Fruit fly (Drosophila melanogaster) whole organism, embryonic: Measurements from ENCODE around the gene aop.
A peak's percentile ranks its signal among the peaks of the same experiment; 100 is the strongest.

ENCODE experiments used
- CG10366 ChIP-seq: fragments of 200-800 bp; sonication (Bioruptor generic); IDR thresholded peaks from 2 replicates; pipeline ENCODE4 v1.3.6; 2022; ENCODE audit warnings: missing biosample characterization, missing genetic modification characterization
- CG11456 ChIP-seq: fragments of 200-800 bp; sonication (Bioruptor generic); IDR thresholded peaks from 3 replicates; pipeline ENCODE4 v1.3.6; 2022; ENCODE audit warnings: missing biosample characterization, missing genetic modification characterization
- CG15479 ChIP-seq: fragments of 200-800 bp; sonication (Bioruptor generic); optimal IDR thresholded peaks from 3 replicates; lab custom pipeline; 2019; ENCODE audit warnings: missing biosample characterization, mild to moderate bottlenecking, missing genetic modification characterization, moderate library complexity
- CG17612 ChIP-seq: fragments of 200-800 bp; sonication (Bioruptor generic); IDR thresholded peaks from 2 replicates; pipeline ENCODE4 v1.3.6; 2022; ENCODE audit warnings: missing biosample characterization, missing genetic modification characterization
- CG18619 ChIP-seq: fragments of 200-800 bp; sonication (Bioruptor generic); optimal IDR thresholded peaks from 3 replicates; lab custom pipeline; 2017; ENCODE audit warnings: missing biosample characterization, mild to moderate bottlenecking, missing genetic modification characterization
- CG2678 ChIP-seq: fragments of 200-800 bp; sonication (Bioruptor generic); optimal IDR thresholded peaks from 3 replicates; lab custom pipeline; 2019; ENCODE audit warnings: missing biosample characterization, mild to moderate bottlenecking, missing genetic modification characterization, moderate library complexity
- CG3065 ChIP-seq: fragments of 200-800 bp; sonication (Bioruptor generic); optimal IDR thresholded peaks from 2 replicates; lab custom pipeline; 2016; ENCODE audit warnings: missing biosample characterization, missing genetic modification characterization
- CG34376 ChIP-seq: fragments of 200-800 bp; sonication (Bioruptor generic); optimal IDR thresholded peaks from 2 replicates; lab custom pipeline; 2018; ENCODE audit warnings: missing biosample characterization, mild to moderate bottlenecking, missing genetic modification characterization
- CG6175 ChIP-seq: fragments of 200-800 bp; sonication (Bioruptor generic); IDR thresholded peaks from 3 replicates; pipeline ENCODE4 v1.3.6; 2022; ENCODE audit warnings: missing biosample characterization, missing genetic modification characterization
- CG6813 ChIP-seq: fragments of 200-800 bp; sonication (Bioruptor generic); optimal IDR thresholded peaks from 2 replicates; lab custom pipeline; 2017; ENCODE audit warnings: missing biosample characterization, missing genetic modification characterization, mild to moderate bottlenecking, moderate library complexity, missing genetic modification reagents
- CG8388 ChIP-seq: fragments of 200-800 bp; sonication (Bioruptor generic); optimal IDR thresholded peaks from 2 replicates; lab custom pipeline; 2019; ENCODE audit warnings: missing biosample characterization, mild to moderate bottlenecking, missing genetic modification characterization, moderate library complexity
- CG8478 ChIP-seq: fragments of >200 bp; optimal IDR thresholded peaks from 2 replicates; lab custom pipeline; 2018
- CoRest ChIP-seq: fragments of 200-800 bp; sonication (Bioruptor generic); optimal IDR thresholded peaks from 3 replicates; lab custom pipeline; 2018; ENCODE audit warnings: missing biosample characterization, mild to moderate bottlenecking, missing genetic modification characterization, moderate library complexity
- D19A ChIP-seq: fragments of 200-800 bp; optimal IDR thresholded peaks from 3 replicates; lab custom pipeline; 2019; ENCODE audit warnings: missing biosample characterization, mild to moderate bottlenecking, missing genetic modification characterization, moderate library complexity
- Drgx ChIP-seq: fragments of 200-800 bp; sonication (Bioruptor generic); IDR thresholded peaks from 2 replicates; pipeline ENCODE4 v1.3.6; 2022; ENCODE audit warnings: missing biosample characterization, missing genetic modification characterization
- HLHmδ ChIP-seq: fragments of 200-800 bp; sonication (Bioruptor generic); optimal IDR thresholded peaks from 2 replicates; lab custom pipeline; 2018; ENCODE audit warnings: missing biosample characterization, mild to moderate bottlenecking, missing genetic modification characterization, moderate library complexity
- Mrtf ChIP-seq: fragments of 200-800 bp; sonication (Bioruptor generic); IDR thresholded peaks from 3 replicates; pipeline ENCODE4 v1.3.6; 2022; ENCODE audit warnings: missing biosample characterization, missing genetic modification characterization
- NC2α ChIP-seq: fragments of 200-800 bp; sonication (Bioruptor generic); optimal IDR thresholded peaks from 2 replicates; lab custom pipeline; 2016; ENCODE audit warnings: missing biosample characterization, missing genetic modification characterization
- NFAT ChIP-seq: fragments of 200-800 bp; sonication (Bioruptor generic); IDR thresholded peaks from 2 replicates; pipeline ENCODE4 v1.3.6; 2022; ENCODE audit warnings: missing biosample characterization, missing genetic modification characterization
- NK7.1 ChIP-seq: fragments of 200-800 bp; sonication (Bioruptor generic); optimal IDR thresholded peaks from 3 replicates; lab custom pipeline; 2016; ENCODE audit warnings: missing biosample characterization, missing genetic modification characterization
- Rfx ChIP-seq: fragments of 200-800 bp; sonication (Bioruptor generic); IDR thresholded peaks from 2 replicates; pipeline ENCODE4 v1.3.6; 2022; ENCODE audit warnings: missing biosample characterization, missing genetic modification characterization
- Six4 ChIP-seq: fragments of 200-800 bp; sonication (Bioruptor generic); optimal IDR thresholded peaks from 2 replicates; lab custom pipeline; 2016; ENCODE audit warnings: missing biosample characterization, missing genetic modification characterization
- YL-1 ChIP-seq: fragments of 200-800 bp; sonication (Bioruptor generic); optimal IDR thresholded peaks from 3 replicates; lab custom pipeline; 2017; ENCODE audit warnings: missing biosample characterization, mild to moderate bottlenecking, missing genetic modification characterization
- ap ChIP-seq: fragments of 200-800 bp; sonication (Bioruptor generic); IDR thresholded peaks from 2 replicates; pipeline ENCODE4 v1.3.6; 2022; ENCODE audit warnings: missing biosample characterization, missing genetic modification characterization
- bbx ChIP-seq: fragments of 200-800 bp; sonication (Bioruptor generic); IDR thresholded peaks from 2 replicates; pipeline ENCODE4 v1.3.6; 2022; ENCODE audit warnings: missing biosample characterization, missing genetic modification characterization; ENCODE audit not compliant: partially characterized antibody
- chinmo ChIP-seq: fragments of 200-800 bp; sonication (Bioruptor generic); IDR thresholded peaks from 4 replicates; pipeline ENCODE4 v1.3.6; 2022; ENCODE audit warnings: missing biosample characterization, missing genetic modification characterization; ENCODE audit not compliant: partially characterized antibody
- chm ChIP-seq: fragments of 200-800 bp; sonication (Bioruptor generic); IDR thresholded peaks from 2 replicates; pipeline ENCODE4 v1.3.6; 2022; ENCODE audit warnings: missing biosample characterization, missing genetic modification characterization
- dmrt11E ChIP-seq: fragments of 200-800 bp; sonication (Bioruptor generic); optimal IDR thresholded peaks from 3 replicates; lab custom pipeline; 2018; ENCODE audit warnings: missing biosample characterization, mild to moderate bottlenecking, missing genetic modification characterization, moderate library complexity
- dysf ChIP-seq: fragments of 200-800 bp; sonication (Bioruptor generic); IDR thresholded peaks from 3 replicates; pipeline ENCODE4 v1.3.6; 2022; ENCODE audit warnings: missing biosample characterization, missing genetic modification characterization
- ewg ChIP-seq: fragments of 200-800 bp; sonication (Bioruptor generic); optimal IDR thresholded peaks from 3 replicates; lab custom pipeline; 2017; ENCODE audit warnings: mild to moderate bottlenecking, missing biosample characterization, missing genetic modification reagents, missing genetic modification characterization
- exex ChIP-seq: fragments of 200-800 bp; sonication (Bioruptor generic); optimal IDR thresholded peaks from 4 replicates; lab custom pipeline; 2018; ENCODE audit warnings: missing biosample characterization, mild to moderate bottlenecking, missing genetic modification characterization, moderate library complexity
- gem ChIP-seq: fragments of 200-800 bp; sonication (Bioruptor generic); optimal IDR thresholded peaks from 2 replicates; lab custom pipeline; 2019; ENCODE audit warnings: missing biosample characterization, mild to moderate bottlenecking, missing genetic modification characterization, moderate library complexity
- hbn ChIP-seq: fragments of 200-800 bp; sonication (Bioruptor generic); IDR thresholded peaks from 2 replicates; pipeline ENCODE4 v1.3.6; 2022; ENCODE audit warnings: missing biosample characterization, missing genetic modification characterization; ENCODE audit not compliant: partially characterized antibody
- hth ChIP-seq: fragments of >200 bp; optimal IDR thresholded peaks from 2 replicates; lab custom pipeline; 2017; ENCODE audit warnings: inconsistent platforms
- ind ChIP-seq: fragments of 200-800 bp; sonication (Bioruptor generic); optimal IDR thresholded peaks from 3 replicates; lab custom pipeline; 2016; ENCODE audit warnings: missing biosample characterization, missing genetic modification characterization
- lov ChIP-seq, 2 experiments: fragments of 200-800 bp in 1 of 2; fragments of >200 bp in 1 of 2; sonication (Bioruptor generic) in 1 of 2; IDR thresholded peaks in 1 of 2; optimal IDR thresholded peaks in 1 of 2; 2 replicates in 1 of 2; 3 replicates in 1 of 2; pipeline versions ENCODE4 v1.3.6 to Lab custom; 2017 to 2022; ENCODE audit warnings: missing biosample characterization in 1 of 2, missing genetic modification characterization in 1 of 2
- nmo ChIP-seq: fragments of 200-800 bp; sonication (Bioruptor generic); optimal IDR thresholded peaks from 2 replicates; lab custom pipeline; 2018; ENCODE audit warnings: missing biosample characterization, mild to moderate bottlenecking, missing genetic modification characterization, moderate library complexity
- nom ChIP-seq: fragments of 200-800 bp; sonication (Bioruptor generic); optimal IDR thresholded peaks from 2 replicates; lab custom pipeline; 2017; ENCODE audit warnings: missing biosample characterization, missing genetic modification characterization, mild to moderate bottlenecking, moderate library complexity, missing genetic modification reagents
- pan ChIP-seq, 4 experiments: fragments of >200 bp in 3 of 4; fragments of 200-800 bp in 1 of 4; sonication (Bioruptor generic) in 1 of 4; optimal IDR thresholded peaks in 3 of 4; IDR thresholded peaks in 1 of 4; 2 replicates each; pipeline versions ENCODE4 v1.3.6 to Lab custom; 2017 to 2022; ENCODE audit warnings: missing biosample characterization in 2 of 4, missing genetic modification characterization in 2 of 4, mixed read lengths in 1 of 4
- pros ChIP-seq: fragments of 200-800 bp; sonication (Bioruptor generic); optimal IDR thresholded peaks from 3 replicates; lab custom pipeline; 2019; ENCODE audit warnings: missing biosample characterization, mild to moderate bottlenecking, missing genetic modification characterization, moderate library complexity
- sd ChIP-seq: fragments of 200-800 bp; sonication (Bioruptor generic); optimal IDR thresholded peaks from 3 replicates; lab custom pipeline; 2018; ENCODE audit warnings: missing biosample characterization, mild to moderate bottlenecking, missing genetic modification characterization, moderate library complexity
- sqz ChIP-seq: fragments of 200-800 bp; sonication (Bioruptor generic); optimal IDR thresholded peaks from 3 replicates; lab custom pipeline; 2018; ENCODE audit warnings: missing biosample characterization, mild to moderate bottlenecking, missing genetic modification characterization
- tgo ChIP-seq: fragments of 200-800 bp; sonication (Bioruptor generic); IDR thresholded peaks from 3 replicates; pipeline ENCODE4 v1.3.6; 2022; ENCODE audit warnings: missing biosample characterization, missing genetic modification characterization
- tin ChIP-seq: fragments of 200-800 bp; sonication (Bioruptor generic); optimal IDR thresholded peaks from 3 replicates; lab custom pipeline; 2016; ENCODE audit warnings: missing biosample characterization, missing genetic modification characterization
- tna ChIP-seq: fragments of 200-800 bp; sonication (Bioruptor generic); IDR thresholded peaks from 2 replicates; pipeline ENCODE4 v1.3.6; 2022; ENCODE audit warnings: missing biosample characterization, missing genetic modification characterization; ENCODE audit not compliant: partially characterized antibody

The aop gene

dm6 chr2L:2161244-2162243 is 17.0 kb downstream of the aop start (continued):
- TF ChIP-seq CG34376 (GFP tag; lab: Kevin White, UChicago) (peak; percentile 54), chinmo (peak; percentile 92; the same call in 3 of the 4 replicates), YL-1 (GFP tag; lab: Kevin White, UChicago) (no peak), CG3065 (GFP tag; lab: Kevin White, UChicago) (peak; percentile 4), dmrt11E (tag; lab: Kevin White, UChicago) (peak; percentile 53), CG2678 (tag; lab: Kevin White, UChicago) (peak; percentile 51), CG6813 (GFP tag; lab: Kevin White, UChicago) (peak; percentile 36), pan (optimal IDR thresholded peaks at IDR 0.05; lab: Kevin White, UChicago) (no peak), pan (GFP tag; optimal IDR thresholded peaks at IDR 0.05 in 1 of 2, IDR thresholded peaks at IDR 0.05 in 1 of 2) (peak in 1 of 2 experiments; percentile 39), CoRest (peak; percentile 70), CG18619 (GFP tag; lab: Kevin White, UChicago) (peak; percentile 63), NK7.1 (GFP tag; lab: Kevin White, UChicago) (peak; percentile 19), ewg (GFP tag; lab: Kevin White, UChicago) (peak; percentile 47), pros (GFP tag; lab: Kevin White, UChicago) (peak; percentile 97), Drgx (GFP tag; lab: Robert Waterston, UW) (0 out of 2 replicates have a peak, but pooled peaks have one; percentile 21), tna (peak; percentile 39; the same call in 1 of the 2 replicates), NFAT (GFP tag; lab: Robert Waterston, UW) (peak; percentile 43; the same call in 1 of the 2 replicates), Mrtf (GFP tag; lab: Robert Waterston, UW) (no peak), CG6175 (GFP tag; lab: Robert Waterston, UW) (peak; percentile 87; the same call in 2 of the 3 replicates), CG8388 (GFP tag; lab: Kevin White, UChicago) (peak; percentile 11), Rfx (GFP tag; lab: Robert Waterston, UW) (peak; percentile 5; the same call in 1 of the 2 replicates), CG11456 (peak; percentile 23; the same call in 1 of the 3 replicates), chm (GFP tag; lab: Robert Waterston, UW) (peak; percentile 34; the same call in 1 of the 2 replicates), CG10366 (GFP tag; lab: Robert Waterston, UW) (peak; percentile 36; the same call in 1 of the 2 replicates), D19A (peak; percentile 91), nmo (GFP tag; lab: Kevin White, UChicago) (peak; percentile 65), gem (peak; percentile 69), exex (tag; lab: Kevin White, UChicago) (no peak), lov (optimal IDR thresholded peaks at IDR 0.05; lab: Kevin White, UChicago) (no peak), lov (GFP tag; IDR thresholded peaks at IDR 0.05; lab: Robert Waterston, UW) (0 out of 3 replicates have a peak, but pooled peaks have one; percentile 52), CG15479 (GFP tag; lab: Kevin White, UChicago) (peak; percentile 96), sqz (peak; percentile 94), ap (GFP tag; lab: Robert Waterston, UW) (peak; percentile 34; the same call in 1 of the 2 replicates), HLHmδ (GFP tag; lab: Kevin White, UChicago) (peak; percentile 48), bbx (GFP tag; lab: Robert Waterston, UW) (peak; percentile 49; the same call in 1 of the 2 replicates), CG8478 (lab: Kevin White, UChicago) (no peak), tin (GFP tag; lab: Kevin White, UChicago) (peak; percentile 50), ind (GFP tag; lab: Kevin White, UChicago) (peak; percentile 57), tgo (GFP tag; lab: Robert Waterston, UW) (peak; percentile 33; the same call in 1 of the 3 replicates), NC2α (no peak), hth (no peak), nom (GFP tag; lab: Kevin White, UChicago) (peak; percentile 62), Six4 (GFP tag; lab: Kevin White, UChicago) (peak; percentile 34), sd (tag; lab: Kevin White, UChicago) (peak; percentile 99), hbn (GFP tag; lab: Robert Waterston, UW) (no peak), dysf (GFP tag; lab: Robert Waterston, UW) (peak; percentile 51; the same call in 2 of the 3 replicates), CG17612 (GFP tag; lab: Robert Waterston, UW) (no peak)
